Worm (Caenorhabditis elegans) whole organism, early embryonic: ENCODE measurements around the gene math-31.

Experiments
- F13C5.2 ChIP-seq: sonication (generic microtip); optimal IDR thresholded peaks from 2 replicates; lab custom pipeline; 2017; ENCODE audit warnings: mild to moderate bottlenecking, missing genetic modification characterization, inconsistent platforms, missing compliant biosample characterization
- aly-1 ChIP-seq: sonication (generic microtip); optimal IDR thresholded peaks from 2 replicates; lab custom pipeline; 2016; ENCODE audit warnings: missing genetic modification characterization, missing compliant biosample characterization
- ama-1 ChIP-seq: fragments of 150-350 bp; optimal IDR thresholded peaks from 2 replicates; lab custom pipeline; 2014
- ets-7 ChIP-seq: sonication (generic microtip); optimal IDR thresholded peaks from 2 replicates; lab custom pipeline; 2016; ENCODE audit warnings: missing genotype, missing genetic modification characterization, missing compliant biosample characterization
- flt-1 ChIP-seq: fragments of 200-800 bp; sonication (Bioruptor generic); IDR thresholded peaks from 2 replicates; pipeline ENCODE4 v1.3.6; 2022; ENCODE audit warnings: missing genetic modification characterization, missing compliant biosample characterization
- hmg-4 ChIP-seq: fragments of 200-800 bp; sonication (Bioruptor generic); optimal IDR thresholded peaks from 2 replicates; lab custom pipeline; 2018; ENCODE audit warnings: mild to moderate bottlenecking, missing genetic modification characterization, missing compliant biosample characterization
- scrt-1 ChIP-seq: fragments of 200-800 bp; sonication (Bioruptor generic); IDR thresholded peaks from 2 replicates; pipeline ENCODE4 v1.3.6; 2022; ENCODE audit warnings: missing genetic modification characterization, missing compliant biosample characterization
- sea-1 ChIP-seq: fragments of 200-800 bp; sonication (Bioruptor generic); conservative IDR thresholded peaks from 2 replicates; pipeline ENCODE4 v1.3.6; 2022; ENCODE audit warnings: missing genetic modification characterization, missing compliant biosample characterization
- tbx-11 ChIP-seq: fragments of 200-800 bp; sonication (Bioruptor generic); IDR thresholded peaks from 2 replicates; pipeline ENCODE4 v1.3.6; 2022; ENCODE audit warnings: missing genetic modification characterization, missing compliant biosample characterization
- tbx-37 ChIP-seq: fragments of 200-800 bp; sonication (Bioruptor generic); conservative IDR thresholded peaks from 2 replicates; pipeline ENCODE4 v1.3.6; 2022; ENCODE audit warnings: missing genetic modification reagents, missing genetic modification characterization, missing compliant biosample characterization
- tra-4 ChIP-seq: sonication (generic microtip); optimal IDR thresholded peaks from 2 replicates; lab custom pipeline; 2017; ENCODE audit warnings: missing genetic modification characterization, missing compliant biosample characterization

- TF ChIP-seq ets-7 (tag; lab: Kevin White, UChicago) (no peak), hmg-4 (GFP tag; lab: Kevin White, UChicago) (no peak), flt-1 (GFP tag; lab: Robert Waterston, UW) (no peak), ama-1 (no peak), tbx-37 (no peak), F13C5.2 (tag; lab: Kevin White, UChicago) (no peak), sea-1 (GFP tag; lab: Robert Waterston, UW) (no peak), tra-4 (tag; lab: Kevin White, UChicago) (no peak), tbx-11 (GFP tag; lab: Robert Waterston, UW) (no peak), scrt-1 (GFP tag; lab: Robert Waterston, UW) (no peak), aly-1 (tag; lab: Kevin White, UChicago) (no peak)
Observed at ce11 chrII:1926162-1926561, 13.5 kb upstream of the math-31 start, which contains the start of gene F52C6.2.
